Fruit fly (Drosophila melanogaster) whole organism, embryonic: ENCODE data around the gene CycG.

Experiments
- Antp ChIP-seq: fragments of 200-800 bp; sonication (Bioruptor generic); optimal IDR thresholded peaks from 3 replicates; lab custom pipeline; 2016; ENCODE audit warnings: missing biosample characterization, missing genetic modification characterization
- Bdp1 ChIP-seq: fragments of 200-800 bp; sonication (Bioruptor generic); optimal IDR thresholded peaks from 3 replicates; lab custom pipeline; 2016; ENCODE audit warnings: missing biosample characterization, missing genetic modification characterization
- CG10267 ChIP-seq: fragments of 200-800 bp; sonication (Bioruptor generic); optimal IDR thresholded peaks from 2 replicates; lab custom pipeline; 2018; ENCODE audit warnings: missing biosample characterization, mild to moderate bottlenecking, missing genetic modification characterization, moderate library complexity
- CG10431 ChIP-seq: fragments of 200-800 bp; sonication (Bioruptor generic); optimal IDR thresholded peaks from 3 replicates; lab custom pipeline; 2018; ENCODE audit warnings: missing biosample characterization, mild to moderate bottlenecking, missing genetic modification characterization
- CG10462 ChIP-seq: fragments of 200-800 bp; sonication (Bioruptor generic); optimal IDR thresholded peaks from 2 replicates; lab custom pipeline; 2016; ENCODE audit warnings: missing biosample characterization, missing genetic modification characterization
- CG11398 ChIP-seq: fragments of 200-800 bp; sonication (Bioruptor generic); optimal IDR thresholded peaks from 2 replicates; lab custom pipeline; 2016; ENCODE audit warnings: missing biosample characterization, missing genetic modification characterization
- CG11696 ChIP-seq: fragments of 200-800 bp; sonication (Bioruptor generic); IDR thresholded peaks from 2 replicates; pipeline ENCODE4 v1.3.6; 2022; ENCODE audit warnings: missing biosample characterization, missing genetic modification characterization
- CG12104 ChIP-seq: fragments of 200-800 bp; sonication (Bioruptor generic); optimal IDR thresholded peaks from 3 replicates; lab custom pipeline; 2016; ENCODE audit warnings: missing biosample characterization, missing genetic modification characterization
- CG12155 ChIP-seq: fragments of 200-800 bp; sonication (Bioruptor generic); optimal IDR thresholded peaks from 3 replicates; lab custom pipeline; 2016; ENCODE audit warnings: missing biosample characterization, missing genetic modification characterization
- CG12219 ChIP-seq: fragments of 200-800 bp; sonication (Bioruptor generic); optimal IDR thresholded peaks from 3 replicates; lab custom pipeline; 2018; ENCODE audit warnings: missing biosample characterization, mild to moderate bottlenecking, missing genetic modification characterization
- CG12391 ChIP-seq: fragments of 200-800 bp; sonication (Bioruptor generic); optimal IDR thresholded peaks from 3 replicates; lab custom pipeline; 2018; ENCODE audit warnings: missing biosample characterization, mild to moderate bottlenecking, missing genetic modification characterization, moderate library complexity
- CG13424 ChIP-seq: fragments of 200-800 bp; sonication (Bioruptor generic); optimal IDR thresholded peaks from 2 replicates; lab custom pipeline; 2019; ENCODE audit warnings: missing biosample characterization, mild to moderate bottlenecking, missing genetic modification characterization, moderate library complexity
- CG14050 ChIP-seq: fragments of 200-800 bp; sonication (Bioruptor generic); IDR thresholded peaks from 3 replicates; pipeline ENCODE4 v1.3.6; 2022; ENCODE audit warnings: missing biosample characterization, missing genetic modification characterization
- CG15601 ChIP-seq: fragments of 200-800 bp; sonication (Bioruptor generic); optimal IDR thresholded peaks from 3 replicates; lab custom pipeline; 2019; ENCODE audit warnings: missing biosample characterization, mild to moderate bottlenecking, missing genetic modification characterization, moderate library complexity
- CG1602 ChIP-seq: fragments of 200-800 bp; sonication (Bioruptor generic); optimal IDR thresholded peaks from 3 replicates; lab custom pipeline; 2016; ENCODE audit warnings: missing biosample characterization, missing genetic modification characterization
- CG17359 ChIP-seq: fragments of 200-800 bp; sonication (Bioruptor generic); optimal IDR thresholded peaks from 3 replicates; lab custom pipeline; 2018; ENCODE audit warnings: missing biosample characterization, mild to moderate bottlenecking, missing genetic modification characterization, moderate library complexity
- CG1832 ChIP-seq: fragments of 200-800 bp; sonication (Bioruptor generic); optimal IDR thresholded peaks from 2 replicates; lab custom pipeline; 2017; ENCODE audit warnings: missing biosample characterization, mild to moderate bottlenecking, missing genetic modification characterization, inconsistent platforms
- CG2116 ChIP-seq: fragments of 200-800 bp; sonication (Bioruptor generic); optimal IDR thresholded peaks from 3 replicates; lab custom pipeline; 2018; ENCODE audit warnings: missing biosample characterization, mild to moderate bottlenecking, missing genetic modification characterization
- CG2712 ChIP-seq: fragments of 200-800 bp; optimal IDR thresholded peaks from 3 replicates; lab custom pipeline; 2019; ENCODE audit warnings: missing biosample characterization, mild to moderate bottlenecking, missing genetic modification characterization, moderate library complexity
- CG2875 ChIP-seq: fragments of 200-800 bp; sonication (Bioruptor generic); optimal IDR thresholded peaks from 2 replicates; lab custom pipeline; 2017; ENCODE audit warnings: missing biosample characterization, mild to moderate bottlenecking, missing genetic modification characterization, missing genetic modification reagents
- CG30403 ChIP-seq: fragments of 200-800 bp; sonication (Bioruptor generic); optimal IDR thresholded peaks from 3 replicates; lab custom pipeline; 2016; ENCODE audit warnings: missing biosample characterization, missing genetic modification characterization
- CG31441 ChIP-seq: fragments of 200-800 bp; sonication (Bioruptor generic); IDR thresholded peaks from 2 replicates; pipeline ENCODE4 v1.3.6; 2022; ENCODE audit warnings: missing biosample characterization, missing genetic modification characterization
- CG3726 ChIP-seq: fragments of 200-800 bp; sonication (Bioruptor generic); IDR thresholded peaks from 3 replicates; pipeline ENCODE4, ENCODE4 v1.3.6; 2022; ENCODE audit warnings: missing biosample characterization, missing genetic modification characterization
- CG4730 ChIP-seq: fragments of 200-800 bp; sonication (Bioruptor generic); IDR thresholded peaks from 2 replicates; pipeline ENCODE4 v1.3.6; 2022; ENCODE audit warnings: missing biosample characterization, missing genetic modification characterization
- CG5245 ChIP-seq: fragments of 200-800 bp; sonication (Bioruptor generic); optimal IDR thresholded peaks from 3 replicates; lab custom pipeline; 2016; ENCODE audit warnings: missing biosample characterization, missing genetic modification characterization
- CG6791 ChIP-seq: fragments of 200-800 bp; sonication (Bioruptor generic); IDR thresholded peaks from 3 replicates; pipeline ENCODE4 v1.3.6; 2022; ENCODE audit warnings: missing biosample characterization, missing genetic modification characterization; ENCODE audit not compliant: partially characterized antibody
- CG6813 ChIP-seq: fragments of 200-800 bp; sonication (Bioruptor generic); optimal IDR thresholded peaks from 2 replicates; lab custom pipeline; 2017; ENCODE audit warnings: missing biosample characterization, missing genetic modification characterization, mild to moderate bottlenecking, moderate library complexity, missing genetic modification reagents
- CG7928 ChIP-seq: fragments of 200-800 bp; sonication (Bioruptor generic); optimal IDR thresholded peaks from 2 replicates; lab custom pipeline; 2017; ENCODE audit warnings: missing biosample characterization, mild to moderate bottlenecking, missing genetic modification characterization
- CTCF ChIP-seq: fragments of 200-800 bp; sonication (Bioruptor generic); optimal IDR thresholded peaks from 2 replicates; lab custom pipeline; 2017; ENCODE audit warnings: missing biosample characterization, mild to moderate bottlenecking, missing genetic modification characterization, moderate library complexity
- Dp ChIP-seq: fragments of 200-800 bp; sonication (Bioruptor generic); optimal IDR thresholded peaks from 2 replicates; lab custom pipeline; 2018; ENCODE audit warnings: missing biosample characterization, mild to moderate bottlenecking, missing genetic modification characterization, moderate library complexity
- Ets65A ChIP-seq: fragments of 200-800 bp; sonication (Bioruptor generic); peaks from one replicate; lab custom pipeline; 2016; ENCODE audit warnings: missing biosample characterization, missing genetic modification characterization
- Fer3 ChIP-seq: fragments of 200-800 bp; sonication (Bioruptor generic); optimal IDR thresholded peaks from 2 replicates; lab custom pipeline; 2018; ENCODE audit warnings: missing biosample characterization, mild to moderate bottlenecking, missing genetic modification characterization, moderate library complexity
- H2.0 ChIP-seq: fragments of 200-800 bp; sonication (Bioruptor generic); IDR thresholded peaks from 2 replicates; pipeline ENCODE4 v1.3.6; 2022; ENCODE audit warnings: missing biosample characterization, missing genetic modification characterization
- HmgD ChIP-seq: fragments of 200-800 bp; sonication (Bioruptor generic); optimal IDR thresholded peaks from 3 replicates; lab custom pipeline; 2016; ENCODE audit warnings: missing biosample characterization, missing genetic modification characterization
- Hr3 ChIP-seq: fragments of 200-800 bp; sonication (Bioruptor generic); optimal IDR thresholded peaks from 3 replicates; lab custom pipeline; 2016; ENCODE audit warnings: missing biosample characterization, missing genetic modification characterization
- Six4 ChIP-seq: fragments of 200-800 bp; sonication (Bioruptor generic); optimal IDR thresholded peaks from 2 replicates; lab custom pipeline; 2016; ENCODE audit warnings: missing biosample characterization, missing genetic modification characterization
- Sox100B ChIP-seq: fragments of 200-800 bp; sonication (Bioruptor generic); optimal IDR thresholded peaks from 3 replicates; lab custom pipeline; 2018; ENCODE audit warnings: missing biosample characterization, mild to moderate bottlenecking, missing genetic modification characterization
- Trl ChIP-seq, 3 experiments: fragments of >200 bp in 2 of 3; fragments of 200-800 bp in 1 of 3; sonication (Bioruptor generic) in 1 of 3; optimal IDR thresholded peaks; 2 replicates in 1 of 3; 3 replicates in 2 of 3; lab custom pipeline; 2016 to 2017; ENCODE audit warnings: missing biosample characterization in 1 of 3, missing genetic modification characterization in 1 of 3
- ci ChIP-seq: fragments of 200-800 bp; sonication (Bioruptor generic); IDR thresholded peaks from 3 replicates; pipeline ENCODE4 v1.3.6; 2022; ENCODE audit warnings: missing biosample characterization, missing genetic modification characterization
- da ChIP-seq: fragments of 200-800 bp; sonication (Bioruptor generic); optimal IDR thresholded peaks from 2 replicates; lab custom pipeline; 2016; ENCODE audit warnings: missing biosample characterization, missing genetic modification characterization
- exex ChIP-seq: fragments of 200-800 bp; sonication (Bioruptor generic); optimal IDR thresholded peaks from 4 replicates; lab custom pipeline; 2018; ENCODE audit warnings: missing biosample characterization, mild to moderate bottlenecking, missing genetic modification characterization, moderate library complexity
- hbn ChIP-seq: fragments of 200-800 bp; sonication (Bioruptor generic); IDR thresholded peaks from 2 replicates; pipeline ENCODE4 v1.3.6; 2022; ENCODE audit warnings: missing biosample characterization, missing genetic modification characterization; ENCODE audit not compliant: partially characterized antibody
- luna ChIP-seq: fragments of 200-800 bp; sonication (Bioruptor generic); optimal IDR thresholded peaks from 2 replicates; lab custom pipeline; 2016; ENCODE audit warnings: missing biosample characterization, missing genetic modification characterization
- mirr ChIP-seq: fragments of 200-800 bp; sonication (Bioruptor generic); optimal IDR thresholded peaks from 3 replicates; lab custom pipeline; 2018; ENCODE audit warnings: missing biosample characterization, mild to moderate bottlenecking, missing genetic modification characterization
- org-1 ChIP-seq: fragments of 200-800 bp; sonication (Bioruptor generic); optimal IDR thresholded peaks from 2 replicates; lab custom pipeline; 2017; ENCODE audit warnings: missing biosample characterization, missing genetic modification characterization
- pho ChIP-seq: fragments of 200-800 bp; sonication (Bioruptor generic); optimal IDR thresholded peaks from 2 replicates; lab custom pipeline; 2016; ENCODE audit warnings: missing biosample characterization, missing genetic modification characterization
- pzg ChIP-seq: fragments of 200-800 bp; sonication (Bioruptor generic); optimal IDR thresholded peaks from 3 replicates; lab custom pipeline; 2018; ENCODE audit warnings: missing biosample characterization, mild to moderate bottlenecking, missing genetic modification characterization, moderate library complexity
- repo ChIP-seq: fragments of 200-800 bp; sonication (Bioruptor generic); optimal IDR thresholded peaks from 2 replicates; lab custom pipeline; 2016; ENCODE audit warnings: missing biosample characterization, missing genetic modification characterization
- scrt ChIP-seq: fragments of 200-800 bp; sonication (Bioruptor generic); optimal IDR thresholded peaks from 2 replicates; lab custom pipeline; 2018; ENCODE audit warnings: missing biosample characterization, mild to moderate bottlenecking, missing genetic modification characterization, moderate library complexity
- sisA ChIP-seq: fragments of 200-800 bp; sonication (Bioruptor generic); IDR thresholded peaks from 2 replicates; pipeline ENCODE4 v1.3.6; 2022; ENCODE audit warnings: missing biosample characterization, missing genetic modification characterization
- unc-4 ChIP-seq: fragments of 200-800 bp; sonication (Bioruptor generic); IDR thresholded peaks from 2 replicates; pipeline ENCODE4 v1.3.6; 2022; ENCODE audit warnings: missing biosample characterization, missing genetic modification characterization; ENCODE audit not compliant: partially characterized antibody

The CycG gene

dm6 chr3R:31566738-31567137 lies 45.7 kb downstream of the CycG start (continued):
- TF ChIP-seq exex (tag; lab: Kevin White, UChicago) = no peak
- 0 out of 3 replicates have a peak, but pooled peaks have one; percentile 29 for TF ChIP-seq CG14050
- TF ChIP-seq CG12155 (GFP tag; lab: Kevin White, UChicago) = no peak
- peak; percentile 80 for TF ChIP-seq CG2712
- TF ChIP-seq CG13424 = peak; percentile 58
- peak; percentile 44 for TF ChIP-seq CG10267 (tag; lab: Kevin White, UChicago)
- peak; percentile 53 for TF ChIP-seq CG12391
- peak; percentile 45; the same call in 1 of the 2 replicates for TF ChIP-seq CG31441 (GFP tag; lab: Robert Waterston, UW)
- TF ChIP-seq CG12104 (GFP tag; lab: Kevin White, UChicago) = no peak
- TF ChIP-seq CG6813 (GFP tag; lab: Kevin White, UChicago) = no peak
- no peak for TF ChIP-seq Sox100B (GFP tag; lab: Kevin White, UChicago)
- no peak for TF ChIP-seq Dp (GFP tag; lab: Kevin White, UChicago)
- peak; percentile 40 for TF ChIP-seq CG2875 (GFP tag; lab: Kevin White, UChicago)
- no peak for TF ChIP-seq CG30403
- TF ChIP-seq CG4730 (GFP tag; lab: Robert Waterston, UW) = peak; percentile 53
- TF ChIP-seq CG17359 (tag; lab: Kevin White, UChicago) = peak; percentile 68
- TF ChIP-seq unc-4 = no peak
- TF ChIP-seq CG10431 (GFP tag; lab: Kevin White, UChicago) = no peak
- TF ChIP-seq org-1 (GFP tag; lab: Kevin White, UChicago) = peak; percentile 19
- no peak for TF ChIP-seq CG1832
- peak; percentile 40 for TF ChIP-seq Hr3 (GFP tag; lab: Kevin White, UChicago)
- peak; percentile 6 for TF ChIP-seq CG1602 (GFP tag; lab: Kevin White, UChicago)
- TF ChIP-seq Fer3 (tag; lab: Kevin White, UChicago) = no peak
- TF ChIP-seq mirr = no peak
- TF ChIP-seq pzg (GFP tag; lab: Kevin White, UChicago) = no peak
- peak; percentile 9 for TF ChIP-seq Bdp1 (GFP tag; lab: Kevin White, UChicago)
- TF ChIP-seq CG7928 = no peak
- peak; percentile 61 for TF ChIP-seq CG15601 (tag; lab: Kevin White, UChicago)
- TF ChIP-seq Six4 (GFP tag; lab: Kevin White, UChicago) = peak; percentile 17
- no peak for TF ChIP-seq pho (GFP tag; lab: Kevin White, UChicago)
- no peak for TF ChIP-seq CG5245
- TF ChIP-seq hbn (GFP tag; lab: Robert Waterston, UW) = no peak
- TF ChIP-seq CG6791 (GFP tag; lab: Robert Waterston, UW) = no peak
- peak; percentile 14 for TF ChIP-seq CG12219
- TF ChIP-seq HmgD (GFP tag; lab: Kevin White, UChicago) = no peak
- TF ChIP-seq CG10462 (GFP tag; lab: Kevin White, UChicago) = no peak
- TF ChIP-seq sisA = peak; percentile 75
- TF ChIP-seq luna = no peak
- TF ChIP-seq repo (GFP tag; lab: Kevin White, UChicago) = no peak
- TF ChIP-seq CG2116 (GFP tag; lab: Kevin White, UChicago) = no peak
- peak; percentile 9; the same call in 1 of the 3 replicates for TF ChIP-seq CG3726 (GFP tag; lab: Robert Waterston, UW)
- TF ChIP-seq Antp (GFP tag; lab: Kevin White, UChicago) = peak; percentile 36
- TF ChIP-seq CTCF (GFP tag; lab: Kevin White, UChicago) = no peak
- no peak for TF ChIP-seq da (GFP tag; lab: Kevin White, UChicago)
- TF ChIP-seq ci (GFP tag; lab: Robert Waterston, UW) = peak; percentile 86
- no peak for TF ChIP-seq Trl (optimal IDR thresholded peaks at IDR 0.05; lab: Kevin White, UChicago)
- TF ChIP-seq Trl (GFP tag; optimal IDR thresholded peaks at IDR 0.05; lab: Kevin White, UChicago) = peak; percentile 15
- TF ChIP-seq CG11398 = no peak
- no peak for TF ChIP-seq scrt (GFP tag; lab: Kevin White, UChicago)
- no peak for TF ChIP-seq CG11696 (GFP tag; lab: Robert Waterston, UW)
- TF ChIP-seq Ets65A = peak; percentile 9
- 0 out of 2 replicates have a peak, but pooled peaks have one; percentile 30 for TF ChIP-seq H2.0 (GFP tag; lab: Robert Waterston, UW)
